Fruit fly (Drosophila melanogaster) whole organism, larva: ENCODE results near the gene Naglu.

Source experiments
- noc ChIP-seq: fragments of 200-800 bp; sonication (Bioruptor generic); optimal IDR thresholded peaks from 3 replicates; lab custom pipeline; 2019; ENCODE audit warnings: missing biosample characterization, mild to moderate bottlenecking, missing genetic modification characterization, moderate library complexity

The Naglu gene

DNA sequence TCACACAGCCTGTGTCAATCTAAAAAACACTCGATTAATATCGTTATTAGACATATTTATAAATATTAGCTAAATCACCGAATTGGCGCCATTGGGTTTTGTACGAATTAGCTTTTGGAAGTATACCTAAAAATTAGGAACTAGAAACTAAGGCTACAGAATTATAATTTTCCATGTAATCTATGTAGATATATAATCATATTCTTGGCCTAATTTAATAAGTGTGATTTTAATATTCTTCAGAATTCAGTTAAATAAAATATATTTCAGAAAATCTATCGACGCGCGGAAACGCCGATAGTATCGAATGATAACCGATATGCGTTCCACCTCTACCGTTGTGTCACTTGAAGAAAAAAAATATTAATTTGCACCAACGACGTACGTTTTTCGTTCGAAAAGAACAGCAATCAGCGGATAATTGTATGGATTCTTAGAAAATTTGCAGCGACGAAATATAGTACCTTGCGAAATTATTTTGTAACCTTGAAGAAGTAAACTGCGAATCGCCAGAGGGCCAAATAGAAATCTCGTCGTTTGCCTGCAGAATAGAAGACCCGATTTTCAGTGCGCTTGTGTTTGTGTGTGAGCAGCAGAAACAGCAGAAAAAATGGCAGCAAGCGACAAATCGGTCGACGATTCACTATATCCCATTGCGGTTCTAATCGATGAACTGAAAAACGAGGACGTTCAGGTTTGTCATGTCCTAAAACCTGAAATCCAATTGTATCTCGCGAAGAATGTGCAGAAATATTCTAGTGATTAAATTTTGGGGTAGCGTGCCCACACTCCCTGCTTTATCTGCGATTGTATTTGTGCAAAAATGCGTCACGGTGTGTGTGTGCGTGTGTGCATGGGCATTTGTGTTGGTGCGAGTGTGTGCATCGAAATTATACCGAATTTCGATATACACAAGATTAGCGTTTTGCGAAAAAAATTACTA is 45.7 kb downstream of the Naglu start, which contains the start of gene Pp2A-29B:
Gene Pp2A-29B, plus strand, starts transcription at position 338 of the 943 bp plus-strand sequence.
- no peak for TF ChIP-seq noc (tag; lab: Kevin White, UChicago)

DNA sequence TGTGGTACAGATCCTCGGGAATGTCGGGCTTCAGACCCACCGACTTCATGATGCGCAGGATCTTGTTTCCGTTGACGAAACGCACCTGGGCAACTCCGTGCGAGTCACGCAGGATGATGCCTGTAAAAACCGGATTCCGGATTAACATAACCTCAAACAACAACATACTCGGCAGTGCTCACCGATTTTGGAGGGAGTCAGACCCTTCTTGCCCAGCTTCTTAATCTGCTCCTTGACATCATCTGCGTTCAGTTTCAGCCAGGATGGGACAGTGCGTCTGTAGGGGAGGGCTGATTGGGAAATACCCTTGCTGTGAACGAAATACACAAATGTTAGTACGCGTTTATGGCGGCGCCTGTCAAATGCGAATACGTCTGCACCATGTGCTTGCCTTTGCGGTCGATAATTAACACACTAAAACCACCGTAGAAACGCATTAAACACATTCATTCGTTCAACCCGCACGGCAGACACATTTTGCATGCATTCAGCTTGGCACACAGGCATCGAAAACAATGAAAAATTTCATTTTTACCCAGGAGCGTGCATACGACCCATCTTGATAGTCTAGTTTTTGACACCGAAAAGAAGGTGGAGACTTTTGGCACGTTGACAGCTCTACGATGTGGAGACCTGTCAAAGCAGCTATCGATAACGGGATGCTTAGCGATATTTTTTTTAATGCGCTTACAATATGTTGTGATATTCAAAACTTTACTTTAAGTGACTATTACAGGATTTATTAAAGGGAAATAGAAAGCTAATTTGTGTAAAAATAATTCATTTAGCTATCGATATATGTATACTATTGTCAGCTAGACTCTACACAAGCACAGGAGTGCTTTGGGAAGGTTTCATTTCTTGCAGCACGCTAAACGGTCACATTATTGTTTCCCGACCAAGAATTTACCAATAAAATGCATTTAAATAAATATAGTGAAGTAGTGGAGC is 47.4 kb downstream of the Naglu start, which contains the start of the genes RpS13 and CSN8:
Gene RpS13, minus strand, starts transcription at position 657 of the 951 bp plus-strand sequence.
Gene CSN8, plus strand, starts transcription at position 850 of the 951 bp plus-strand sequence.
- TF ChIP-seq noc (tag; lab: Kevin White, UChicago) = peak; percentile 31

DNA sequence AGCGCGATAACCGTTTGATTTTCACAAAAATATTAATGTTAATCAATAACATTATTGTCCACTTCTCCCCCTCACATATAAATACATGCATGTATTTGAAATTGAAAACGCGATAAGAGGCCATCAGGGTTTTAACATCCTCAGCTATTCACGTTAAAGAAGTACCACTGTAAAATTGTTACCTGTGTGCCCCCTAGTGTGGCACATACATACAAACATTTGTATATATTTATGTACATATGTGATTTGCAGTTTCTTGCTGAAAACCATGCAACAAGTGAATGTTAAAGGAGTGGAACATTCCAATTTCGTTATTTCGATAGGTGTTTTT is 48.7 kb downstream of the Naglu start:
- no peak for TF ChIP-seq noc (tag; lab: Kevin White, UChicago)

DNA sequence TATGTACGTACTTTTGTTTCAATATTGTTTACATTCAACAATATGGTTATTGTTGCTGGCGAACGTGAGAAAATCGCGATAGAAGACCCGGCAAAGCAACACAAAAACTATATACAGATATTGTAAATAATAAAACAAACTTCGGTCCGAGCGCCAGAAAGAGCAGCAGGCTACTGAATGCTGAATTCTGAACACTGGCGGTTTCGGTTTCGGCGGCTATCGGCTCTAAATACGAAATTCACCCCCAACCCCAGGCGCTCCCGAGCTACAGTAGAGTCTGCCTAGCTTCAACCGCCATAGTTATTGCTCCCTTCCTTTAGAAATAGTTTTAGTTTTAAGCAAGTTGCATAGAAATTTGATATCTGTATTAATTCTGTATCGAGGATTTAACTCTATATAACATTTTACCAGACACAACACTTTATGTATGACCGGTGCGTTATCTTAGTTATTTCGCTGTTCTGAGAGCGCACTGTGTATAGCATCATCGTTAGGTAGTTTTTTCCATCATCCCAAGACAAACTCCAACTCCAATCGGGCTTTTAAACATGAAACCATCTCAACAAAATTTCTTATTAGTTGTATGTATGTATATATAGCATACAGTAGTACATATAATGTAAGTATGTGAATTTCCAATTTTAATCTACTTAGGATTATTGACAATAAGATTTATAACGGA is 49.3 kb downstream of the Naglu start, which contains the start of gene CG7627:
Gene CG7627, minus strand, starts transcription at position 197 of the 682 bp plus-strand sequence.
- peak; percentile 88 for TF ChIP-seq noc (tag; lab: Kevin White, UChicago)

DNA sequence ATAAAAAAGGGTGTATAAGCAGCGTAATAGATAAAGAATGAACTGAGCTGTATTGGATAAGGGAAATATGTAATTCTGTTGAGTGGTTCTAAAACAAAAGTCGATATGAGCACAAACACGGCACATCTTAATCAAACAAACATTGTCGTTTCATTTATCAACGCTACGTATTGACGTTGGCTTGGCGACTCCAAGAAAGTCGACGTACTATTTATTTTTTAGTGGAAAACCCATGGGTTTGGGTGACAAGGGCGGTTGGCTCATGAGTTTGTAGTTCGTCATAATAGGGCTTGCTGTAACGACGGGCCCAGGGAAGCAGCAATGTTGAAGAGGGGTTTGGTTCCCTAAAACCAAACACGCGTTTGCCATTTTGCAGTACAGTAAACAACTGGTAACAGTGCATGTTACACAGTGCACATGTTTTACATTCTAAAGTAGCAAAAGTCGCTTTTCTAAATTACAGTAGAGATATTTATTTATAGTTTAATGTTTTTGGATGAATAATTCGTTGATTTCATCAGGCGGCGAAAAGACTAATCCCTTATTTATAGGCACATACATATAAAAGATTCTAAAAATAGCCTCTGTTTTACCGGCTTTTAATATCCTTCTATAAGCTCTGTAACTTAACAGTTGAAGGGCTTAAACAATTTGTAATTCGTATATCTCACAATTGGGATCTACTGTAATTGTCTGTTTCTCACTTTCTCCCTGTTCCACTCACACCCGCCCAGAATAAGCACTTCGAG is 50.3 kb downstream of the Naglu start:
- TF ChIP-seq noc (tag; lab: Kevin White, UChicago) = no peak
